Fruit fly (Drosophila melanogaster): ENCODE data around the gene Or85d.

DNA sequence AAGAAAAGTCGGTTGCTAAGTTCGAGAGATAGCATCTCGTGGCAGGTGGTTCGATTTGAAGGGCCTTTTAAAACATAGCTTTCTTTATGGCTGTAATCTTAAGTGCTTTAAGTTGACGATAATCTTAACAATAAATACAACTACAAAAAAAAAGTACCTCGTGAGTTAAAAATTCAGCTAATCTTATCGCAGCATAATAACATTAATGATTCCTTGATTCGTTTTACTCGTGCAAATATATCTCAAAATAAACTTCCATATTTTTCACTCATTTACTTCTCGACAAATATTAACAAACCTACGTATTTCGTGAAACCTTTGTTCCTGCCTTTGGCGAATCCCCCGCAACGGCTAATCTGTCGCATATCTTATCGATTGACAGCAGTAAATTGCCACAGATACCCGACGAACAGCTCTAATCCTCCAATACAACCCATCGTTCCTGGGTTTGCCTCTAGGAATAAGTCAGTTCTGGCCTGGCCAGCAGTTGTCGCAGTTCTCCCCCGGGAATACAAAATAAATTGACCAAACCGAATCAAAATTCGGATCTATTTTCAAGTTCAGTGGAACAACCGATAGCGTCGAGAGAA, 33.7 kb upstream of the Or85d start:
- TF ChIP-seq CG13624 (GFP tag; optimal IDR thresholded peaks at IDR 0.05) (no peak), slbo (GFP tag; IDR thresholded peaks at IDR 0.05) (no peak), sqz (GFP tag; optimal IDR thresholded peaks at IDR 0.05) (no peak), CG13894 (tag; optimal IDR thresholded peaks at IDR 0.05) (no peak)

All from whole organism, embryonic.